Worm (Caenorhabditis elegans) whole organism, L1 larva: ENCODE results near the gene nhr-132.

ENCODE experiments used
- C34B4.2 ChIP-seq: sonication (generic microtip); optimal IDR thresholded peaks from 2 replicates; lab custom pipeline; 2017; ENCODE audit warnings: mild to moderate bottlenecking, missing genetic modification characterization, missing compliant biosample characterization
- aha-1 ChIP-seq: fragments of 150-350 bp; optimal IDR thresholded peaks from 2 replicates; lab custom pipeline; 2014; ENCODE audit warnings: missing biosample characterization, missing genetic modification characterization
- aly-2 ChIP-seq: fragments of 150-350 bp; optimal IDR thresholded peaks from 2 replicates; lab custom pipeline; 2014; ENCODE audit warnings: missing biosample characterization, missing genetic modification characterization
- ceh-8 ChIP-seq: fragments of 200-800 bp; sonication (Bioruptor generic); optimal IDR thresholded peaks from 2 replicates; lab custom pipeline; 2018; ENCODE audit warnings: mild to moderate bottlenecking, missing genetic modification characterization, moderate library complexity, missing compliant biosample characterization
- ceh-82 ChIP-seq, 3 experiments: fragments of 150-350 bp in 1 of 3; sonication (generic microtip) in 2 of 3; optimal IDR thresholded peaks; 2 replicates each; lab custom pipeline; 2014 to 2017; ENCODE audit warnings: missing biosample characterization in 3 of 3, missing genetic modification characterization in 3 of 3
- ceh-88 ChIP-seq: fragments of 200-800 bp; sonication (Bioruptor generic); IDR thresholded peaks from 2 replicates; pipeline ENCODE4 v1.3.6; 2022; ENCODE audit warnings: missing genetic modification characterization, missing compliant biosample characterization
- ceh-90 ChIP-seq: sonication (generic microtip); optimal IDR thresholded peaks from 2 replicates; lab custom pipeline; 2016; ENCODE audit warnings: missing genetic modification characterization, missing compliant biosample characterization
- dpl-1 ChIP-seq, 3 experiments: fragments of 150-350 bp in 2 of 3; sonication (generic microtip) in 1 of 3; optimal IDR thresholded peaks; 2 replicates each; lab custom pipeline; 2014 to 2017; ENCODE audit warnings: missing biosample characterization in 3 of 3, missing genetic modification characterization in 3 of 3, missing genetic modification reagents in 3 of 3
- dsc-1 ChIP-seq: sonication (generic microtip); optimal IDR thresholded peaks from 2 replicates; lab custom pipeline; 2016; ENCODE audit warnings: mild to moderate bottlenecking, missing genetic modification characterization, missing compliant biosample characterization
- efl-1 ChIP-seq, 4 experiments: fragments of 150-350 bp; optimal IDR thresholded peaks in 3 of 4; peaks in 1 of 4; 1 replicate in 1 of 4; 2 replicates in 3 of 4; lab custom pipeline; 2014; ENCODE audit warnings: missing biosample characterization in 2 of 4, missing genetic modification characterization in 2 of 4, missing genetic modification reagents in 2 of 4
- elt-2 ChIP-seq: sonication (generic microtip); optimal IDR thresholded peaks from 2 replicates; lab custom pipeline; 2016; ENCODE audit warnings: missing genetic modification characterization, mild to moderate bottlenecking, inconsistent platforms, missing compliant biosample characterization, missing genetic modification reagents
- fkh-4 ChIP-seq: sonication (generic microtip); optimal IDR thresholded peaks from 2 replicates; lab custom pipeline; 2016; ENCODE audit warnings: missing compliant biosample characterization, missing genetic modification characterization, borderline replicate concordance
- hlh-17 ChIP-seq: fragments of 200-800 bp; sonication (Bioruptor generic); optimal IDR thresholded peaks from 2 replicates; lab custom pipeline; 2018; ENCODE audit warnings: missing genetic modification characterization, mild to moderate bottlenecking, missing compliant biosample characterization, moderate library complexity, borderline replicate concordance
- isw-1 ChIP-seq: fragments of 200-800 bp; sonication (Bioruptor generic); IDR thresholded peaks from 2 replicates; pipeline ENCODE4 v1.3.6; 2022; ENCODE audit warnings: missing genetic modification characterization, missing compliant biosample characterization
- jun-1 ChIP-seq: fragments of 150-350 bp; optimal IDR thresholded peaks from 2 replicates; lab custom pipeline; 2014; ENCODE audit warnings: missing biosample characterization, missing genetic modification reagents, missing genetic modification characterization
- lin-35 ChIP-seq, 2 experiments: fragments of 150-350 bp; optimal IDR thresholded peaks; 2 replicates each; lab custom pipeline; 2014; ENCODE audit warnings: missing biosample characterization in 2 of 2, missing genetic modification characterization in 2 of 2, missing genetic modification reagents in 2 of 2
- lir-3 ChIP-seq: sonication (generic microtip); optimal IDR thresholded peaks from 2 replicates; lab custom pipeline; 2016; ENCODE audit warnings: mild to moderate bottlenecking, missing genetic modification characterization, moderate library complexity, missing compliant biosample characterization; ENCODE audit not compliant: poor library complexity
- mab-9 ChIP-seq: fragments of 200-800 bp; sonication (Bioruptor generic); IDR thresholded peaks from 2 replicates; pipeline ENCODE4 v1.3.6; 2022; ENCODE audit warnings: missing genetic modification reagents, missing genetic modification characterization, missing compliant biosample characterization
- mdl-1 ChIP-seq, 2 experiments: fragments of 150-350 bp; optimal IDR thresholded peaks; 2 replicates each; lab custom pipeline; 2014 to 2017; ENCODE audit warnings: missing biosample characterization in 2 of 2, missing genetic modification characterization in 2 of 2, inconsistent platforms in 1 of 2
- mef-2 ChIP-seq: fragments of 150-350 bp; optimal IDR thresholded peaks from 2 replicates; lab custom pipeline; 2014; ENCODE audit warnings: missing biosample characterization, missing genetic modification characterization
- nhr-11 ChIP-seq: fragments of 150-350 bp; optimal IDR thresholded peaks from 2 replicates; lab custom pipeline; 2014; ENCODE audit warnings: missing biosample characterization, missing genetic modification characterization
- nhr-12 ChIP-seq: sonication (generic microtip); optimal IDR thresholded peaks from 2 replicates; lab custom pipeline; 2017; ENCODE audit warnings: missing biosample characterization, missing genetic modification characterization
- nhr-20 ChIP-seq: sonication (generic microtip); optimal IDR thresholded peaks from 2 replicates; lab custom pipeline; 2016; ENCODE audit warnings: mild to moderate bottlenecking, missing genetic modification characterization, missing compliant biosample characterization
- nhr-237 ChIP-seq: fragments of 150-350 bp; optimal IDR thresholded peaks from 2 replicates; lab custom pipeline; 2014; ENCODE audit warnings: missing biosample characterization, missing genetic modification characterization
- nhr-77 ChIP-seq: fragments of 150-350 bp; optimal IDR thresholded peaks from 2 replicates; lab custom pipeline; 2014; ENCODE audit warnings: missing biosample characterization, missing genetic modification characterization
- nhr-85 ChIP-seq: sonication (generic microtip); peaks from one replicate; lab custom pipeline; 2016; ENCODE audit warnings: missing genetic modification characterization, inconsistent platforms, missing compliant biosample characterization
- pag-3 ChIP-seq: sonication (generic microtip); optimal IDR thresholded peaks from 2 replicates; lab custom pipeline; 2017; ENCODE audit warnings: missing genetic modification characterization, mild to moderate bottlenecking, missing compliant biosample characterization, antibody characterized with exemption, borderline replicate concordance; ENCODE audit not compliant: insufficient read depth
- pax-3 ChIP-seq: fragments of 200-800 bp; sonication (Bioruptor generic); optimal IDR thresholded peaks from 2 replicates; lab custom pipeline; 2018; ENCODE audit warnings: mild to moderate bottlenecking, missing genetic modification characterization, moderate library complexity, missing compliant biosample characterization
- snu-23 ChIP-seq: sonication (generic microtip); optimal IDR thresholded peaks from 2 replicates; lab custom pipeline; 2016; ENCODE audit warnings: missing genetic modification characterization, missing compliant biosample characterization
- unc-130 ChIP-seq: fragments of 150-350 bp; optimal IDR thresholded peaks from 2 replicates; lab custom pipeline; 2017; ENCODE audit warnings: missing biosample characterization, missing genetic modification characterization, inconsistent platforms
- unc-30 ChIP-seq: sonication (generic microtip); optimal IDR thresholded peaks from 2 replicates; lab custom pipeline; 2017; ENCODE audit warnings: missing biosample characterization, missing genetic modification characterization
- vab-15 ChIP-seq: sonication (generic microtip); optimal IDR thresholded peaks from 2 replicates; lab custom pipeline; 2017; ENCODE audit warnings: missing genotype, mild to moderate bottlenecking, missing genetic modification characterization, missing compliant biosample characterization
- zag-1 ChIP-seq: fragments of 150-350 bp; optimal IDR thresholded peaks from 2 replicates; lab custom pipeline; 2014; ENCODE audit warnings: missing biosample characterization, missing genetic modification characterization
- ztf-11 ChIP-seq, 2 experiments: sonication (generic microtip); optimal IDR thresholded peaks; 2 replicates each; lab custom pipeline; 2016 to 2017; ENCODE audit warnings: missing genetic modification characterization in 2 of 2, missing biosample characterization in 1 of 2, missing compliant biosample characterization in 1 of 2
- ztf-4 ChIP-seq: fragments of 150-350 bp; optimal IDR thresholded peaks from 2 replicates; lab custom pipeline; 2014; ENCODE audit warnings: missing biosample characterization, missing genetic modification characterization

nhr-132 gene

DNA sequence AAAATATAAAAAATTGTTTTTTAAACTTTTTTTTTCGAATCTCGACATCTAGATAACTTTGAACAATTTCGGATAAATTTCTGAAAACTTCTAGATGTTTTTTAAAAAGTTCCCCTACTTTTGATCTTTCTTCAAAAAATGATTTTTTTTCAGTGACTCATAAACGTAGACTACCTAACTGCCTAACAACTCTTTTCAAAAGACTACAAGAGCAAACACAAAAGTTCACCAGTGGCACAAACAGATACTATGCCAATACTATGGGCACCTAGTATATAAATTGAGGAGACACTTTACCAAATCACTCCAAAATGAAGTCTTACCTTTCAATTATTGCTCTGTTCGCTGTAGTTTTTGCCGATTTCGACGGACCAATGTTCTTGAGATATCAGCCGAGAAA lies 30.5 kb upstream of the nhr-132 start, which contains the start of gene srlf-35 (continued):
- no peak for TF ChIP-seq pag-3 (tag; lab: Kevin White, UChicago)

DNA sequence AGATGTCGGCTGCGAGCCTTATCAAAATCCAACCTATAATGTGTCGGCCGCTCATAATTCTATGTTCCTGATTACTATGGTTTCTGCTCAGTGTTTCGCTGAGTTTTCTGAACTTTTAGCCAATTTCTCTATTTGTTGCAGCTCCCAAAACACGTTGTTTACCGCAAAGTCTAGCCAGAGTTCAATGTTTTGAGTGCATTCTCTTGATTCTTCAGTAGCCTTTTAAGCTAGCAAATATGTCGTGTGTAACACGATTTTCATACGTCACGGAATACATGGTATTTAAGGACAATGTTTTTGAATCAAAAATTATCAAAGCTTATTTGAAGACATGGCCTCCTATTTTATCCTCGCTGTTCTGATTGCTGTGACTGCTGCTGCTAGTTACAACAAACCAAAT lies 29.1 kb upstream of the nhr-132 start, which contains the start of gene srlf-19:
Gene srlf-19, plus strand, starts transcription at position 301 of the 400 bp plus-strand sequence.
- no peak for TF ChIP-seq isw-1
- no peak for TF ChIP-seq nhr-237
- TF ChIP-seq lir-3 (tag; lab: Kevin White, UChicago): no peak
- no peak for TF ChIP-seq pax-3 (tag; lab: Kevin White, UChicago)
- no peak for TF ChIP-seq nhr-77 (tag; lab: Kevin White, UChicago)
- no peak for TF ChIP-seq hlh-17 (GFP tag; lab: Kevin White, UChicago)
- no peak for TF ChIP-seq aha-1
- no peak for TF ChIP-seq ceh-88 (GFP tag; lab: Robert Waterston, UW)
- no peak for TF ChIP-seq dpl-1 (GFP tag; optimal IDR thresholded peaks at IDR 0.05; lab: Kevin White, UChicago)
- TF ChIP-seq snu-23 (GFP tag; lab: Kevin White, UChicago): no peak

- TF ChIP-seq mab-9 (GFP tag; lab: Robert Waterston, UW): no peak
- no peak for TF ChIP-seq ceh-82 (tag; optimal IDR thresholded peaks at IDR 0.05; lab: Kevin White, UChicago)
- TF ChIP-seq ceh-90 (tag; lab: Kevin White, UChicago): no peak
These were observed 21.8 kb upstream of the nhr-132 start, which contains the start of gene srh-37 for ce11 chrV:512420-512819. Gene srh-37, minus strand, starts transcription at chrV:512520.

DNA sequence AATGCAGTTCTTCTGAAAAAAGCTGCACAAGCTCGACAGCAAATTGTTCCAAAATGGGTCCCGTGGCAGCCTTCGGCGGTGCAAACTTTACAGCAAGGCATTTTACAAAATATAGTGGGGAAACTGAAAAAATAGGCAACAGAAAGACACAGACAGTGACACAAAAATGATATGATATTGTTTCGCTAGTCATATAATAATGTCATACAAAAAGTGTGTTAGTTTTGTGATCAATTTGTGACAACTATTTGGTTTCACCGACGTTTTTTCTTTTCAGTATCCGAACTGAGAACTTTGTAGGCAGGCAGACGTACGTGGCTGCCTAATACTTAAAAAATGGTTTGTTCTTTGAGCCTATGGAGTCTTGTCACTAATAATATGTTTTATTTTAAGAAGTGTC lies 14.8 kb upstream of the nhr-132 start, which contains the start of gene nhr-210:
Gene nhr-210, minus strand, starts transcription at position 101 of the 400 bp plus-strand sequence.
- TF ChIP-seq nhr-85 (tag; lab: Kevin White, UChicago) (peak; percentile 25), nhr-12 (tag; lab: Kevin White, UChicago) (no peak), efl-1 (optimal IDR thresholded peaks at IDR 0.05; lab: Kevin White, UChicago) (no peak), efl-1 (GFP tag; optimal IDR thresholded peaks at IDR 0.05 in 1 of 2; lab: Kevin White, UChicago) (peak in 1 of 2 experiments; percentile 36), ztf-4 (tag; lab: Kevin White, UChicago) (no peak)

- TF ChIP-seq jun-1 (tag; lab: Kevin White, UChicago) (no peak), nhr-12 (tag; lab: Kevin White, UChicago) (no peak), mef-2 (no peak), fkh-4 (no peak), dsc-1 (tag; lab: Kevin White, UChicago) (no peak), ceh-8 (GFP tag; lab: Kevin White, UChicago) (no peak), nhr-85 (tag; lab: Kevin White, UChicago) (no peak), elt-2 (tag; lab: Kevin White, UChicago) (no peak), ztf-11 (tag; optimal IDR thresholded peaks at IDR 0.05; lab: Kevin White, UChicago) (no peak), unc-130 (tag; lab: Kevin White, UChicago) (no peak), nhr-11 (tag; lab: Kevin White, UChicago) (no peak), vab-15 (tag; lab: Kevin White, UChicago) (no peak), zag-1 (tag; lab: Kevin White, UChicago) (no peak), mdl-1 (tag; optimal IDR thresholded peaks at IDR 0.05; lab: Kevin White, UChicago) (no peak)
These were observed 12.7 kb upstream of the nhr-132 start, which contains the start of gene srw-107 for ce11 chrV:521517-521916. Gene srw-107, minus strand, starts transcription at chrV:521617.

ce11 chrV:524058-524457 lies 10.2 kb upstream of the nhr-132 start, which contains the start of gene lipl-3:
Gene lipl-3, minus strand, starts transcription at chrV:524218.
- no peak for TF ChIP-seq aly-2 (tag; lab: Kevin White, UChicago)
- TF ChIP-seq unc-30 (tag; lab: Kevin White, UChicago): no peak
- TF ChIP-seq lin-35 (GFP tag; optimal IDR thresholded peaks at IDR 0.05; lab: Kevin White, UChicago): no peak
- no peak for TF ChIP-seq fkh-4
- TF ChIP-seq nhr-20: no peak
- TF ChIP-seq mab-9 (GFP tag; lab: Robert Waterston, UW): no peak
- no peak for TF ChIP-seq C34B4.2 (tag; lab: Kevin White, UChicago)
- no peak for TF ChIP-seq nhr-85 (tag; lab: Kevin White, UChicago)
